Worm (Caenorhabditis elegans): ENCODE results near the gene bus-5.

DNA sequence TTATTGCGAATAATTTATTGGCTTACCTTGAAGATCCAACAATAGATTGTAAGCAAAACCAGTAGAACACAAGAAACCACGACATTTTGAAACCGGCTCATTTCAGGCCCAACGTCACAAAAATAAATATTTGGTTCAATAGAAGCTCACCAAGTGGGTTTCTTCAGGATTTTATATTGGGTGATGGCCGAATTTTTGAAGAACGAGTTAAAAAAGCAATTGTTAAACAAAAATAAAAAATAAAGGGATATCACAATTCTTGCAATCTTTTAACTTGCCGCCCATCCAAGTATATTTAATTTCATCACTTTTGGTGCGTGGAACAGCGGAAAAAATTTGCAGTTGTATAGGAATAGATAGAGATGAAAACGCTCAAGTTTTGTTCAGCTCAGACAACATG is 16.1 kb downstream of the bus-5 start, which contains the start of gene T21D9.2:
- TF ChIP-seq skn-1 (tag; optimal IDR thresholded peaks at IDR 0.05): no peak
- TF ChIP-seq zag-1 (tag; optimal IDR thresholded peaks at IDR 0.05): no peak
- no peak for TF ChIP-seq fos-1 (tag; optimal IDR thresholded peaks at IDR 0.05)
- no peak for TF ChIP-seq pha-4 (GFP tag; IDR thresholded peaks at IDR 0.05)
- TF ChIP-seq pha-4 (tag; optimal IDR thresholded peaks at IDR 0.05): no peak
- TF ChIP-seq unc-130 (GFP tag; optimal IDR thresholded peaks at IDR 0.05): no peak
- TF ChIP-seq madf-5 (GFP tag; IDR thresholded peaks at IDR 0.05): no peak
- no peak for TF ChIP-seq arid-1 (GFP tag; conservative IDR thresholded peaks at IDR 0.05)
- no peak for TF ChIP-seq nhr-77 (tag; optimal IDR thresholded peaks at IDR 0.05)

Measured in whole organism, L4 larva.